Worm (Caenorhabditis elegans) whole organism, midembryonic: ENCODE results near the gene T10G3.4.

Source experiments
- T22C8.4 ChIP-seq: fragments of 200-800 bp; sonication (Bioruptor generic); IDR thresholded peaks from 2 replicates; pipeline ENCODE4 v1.3.6; 2022; ENCODE audit warnings: missing genetic modification characterization, missing compliant biosample characterization
- cog-1 ChIP-seq: sonication (generic microtip); optimal IDR thresholded peaks from 2 replicates; lab custom pipeline; 2016; ENCODE audit warnings: missing genetic modification characterization, missing compliant biosample characterization
- flt-1 ChIP-seq: fragments of 200-800 bp; sonication (Bioruptor generic); IDR thresholded peaks from 2 replicates; pipeline ENCODE4 v1.3.6; 2022; ENCODE audit warnings: missing genetic modification characterization, missing compliant biosample characterization
- klf-2 ChIP-seq: fragments of 200-800 bp; sonication (Bioruptor generic); conservative IDR thresholded peaks from 2 replicates; pipeline ENCODE4 v1.3.6; 2022; ENCODE audit warnings: missing genetic modification reagents, missing genetic modification characterization, missing compliant biosample characterization
- med-1 ChIP-seq: sonication (generic microtip); optimal IDR thresholded peaks from 2 replicates; lab custom pipeline; 2017; ENCODE audit warnings: missing genetic modification characterization, mild to moderate bottlenecking, missing compliant biosample characterization, antibody characterized with exemption, missing genetic modification reagents; ENCODE audit not compliant: insufficient read depth
- tab-1 ChIP-seq: fragments of 200-800 bp; sonication (Bioruptor generic); IDR thresholded peaks from 2 replicates; pipeline ENCODE4 v1.3.6; 2022; ENCODE audit warnings: missing genetic modification characterization, missing compliant biosample characterization
- ztf-23 ChIP-seq: fragments of 200-800 bp; sonication (Bioruptor generic); IDR thresholded peaks from 2 replicates; pipeline ENCODE4 v1.3.6; 2022; ENCODE audit warnings: missing genetic modification reagents, missing genetic modification characterization, missing compliant biosample characterization
- ztf-29 ChIP-seq: fragments of 200-800 bp; sonication (Bioruptor generic); IDR thresholded peaks from 2 replicates; pipeline ENCODE4 v1.3.6; 2022; ENCODE audit warnings: missing genetic modification reagents, missing genetic modification characterization, missing compliant biosample characterization

DNA sequence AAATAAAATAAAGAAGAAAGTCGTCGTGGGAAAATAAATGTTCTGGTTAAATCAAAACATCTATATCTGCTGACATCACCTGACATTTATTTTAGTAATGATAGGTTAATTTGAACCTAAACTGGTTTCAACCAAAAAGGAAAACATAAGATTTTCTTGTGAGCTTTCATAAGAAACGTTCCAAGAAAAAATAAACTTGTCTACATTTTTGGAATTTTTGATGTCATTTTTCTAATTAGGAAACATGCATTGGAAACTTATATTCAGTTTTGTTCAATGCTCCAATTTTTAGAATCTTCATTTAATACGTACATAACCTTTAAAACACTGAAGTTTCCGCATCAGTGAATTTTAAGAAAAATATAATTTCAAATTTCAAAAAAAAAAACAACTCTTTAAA, 1.5 kb upstream of the T10G3.4 start:
- no peak for TF ChIP-seq ztf-23
- TF ChIP-seq T22C8.4 (GFP tag; lab: Robert Waterston, UW) = no peak
- TF ChIP-seq cog-1 (tag; lab: Kevin White, UChicago) = no peak
- no peak for TF ChIP-seq flt-1
- no peak for TF ChIP-seq klf-2 (GFP tag; lab: Robert Waterston, UW)
- TF ChIP-seq ztf-29 (GFP tag; lab: Robert Waterston, UW) = no peak
- TF ChIP-seq med-1 (GFP tag; lab: Kevin White, UChicago) = no peak
- TF ChIP-seq tab-1 (GFP tag; lab: Robert Waterston, UW) = no peak
